Worm (Caenorhabditis elegans): ENCODE results near the gene acr-7.
A peak's percentile ranks its signal among the peaks of the same experiment; 100 is the strongest.

Gene acr-7

DNA sequence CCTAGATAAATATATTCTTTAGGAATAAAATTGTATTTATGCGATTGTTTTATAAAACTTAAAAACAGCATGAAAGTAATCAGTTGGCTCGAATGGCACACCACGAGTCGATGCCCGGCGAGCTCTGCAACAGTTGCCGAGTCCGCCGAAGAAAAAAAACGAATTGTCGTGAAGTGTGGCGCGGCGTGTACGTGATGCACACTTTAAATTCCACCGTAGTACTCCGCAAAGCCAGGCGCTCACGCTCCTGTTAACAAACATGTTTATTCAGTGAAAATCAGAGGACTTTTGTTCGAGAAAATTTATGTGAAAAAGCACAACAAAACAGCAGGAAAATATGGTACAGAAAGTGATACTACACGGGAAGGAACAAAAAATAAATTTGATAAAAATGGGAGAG is 21.0 kb upstream of the acr-7 start (continued):
- TF ChIP-seq dsc-1 (tag; optimal IDR thresholded peaks at IDR 0.05) (no peak), tbx-2 (tag; optimal IDR thresholded peaks at IDR 0.05) (peak; percentile 33), unc-130 (tag; optimal IDR thresholded peaks at IDR 0.05) (peak; percentile 54), nhr-19 (GFP tag; conservative IDR thresholded peaks at IDR 0.05) (peak; percentile 18; the same call in 1 of the 2 replicates), nhr-20 (tag; optimal IDR thresholded peaks at IDR 0.05) (peak; percentile 52), mef-2 (tag; optimal IDR thresholded peaks at IDR 0.05) (no peak), elt-3 (tag; optimal IDR thresholded peaks at IDR 0.05) (no peak), C16A3.4 (tag; optimal IDR thresholded peaks at IDR 0.05) (peak; percentile 76), mdl-1 (tag; optimal IDR thresholded peaks at IDR 0.05) (peak in 1 of 2 experiments; percentile 15), fkh-4 (tag; optimal IDR thresholded peaks at IDR 0.05; ENCODE audit: borderline replicate concordance) (no peak), zip-4 (GFP tag; optimal IDR thresholded peaks at IDR 0.05) (no peak), C04F5.9 (tag; optimal IDR thresholded peaks at IDR 0.05) (no peak), pag-3 (tag; optimal IDR thresholded peaks at IDR 0.05; ENCODE audit: borderline replicate concordance, insufficient read depth) (peak; percentile 87)

DNA sequence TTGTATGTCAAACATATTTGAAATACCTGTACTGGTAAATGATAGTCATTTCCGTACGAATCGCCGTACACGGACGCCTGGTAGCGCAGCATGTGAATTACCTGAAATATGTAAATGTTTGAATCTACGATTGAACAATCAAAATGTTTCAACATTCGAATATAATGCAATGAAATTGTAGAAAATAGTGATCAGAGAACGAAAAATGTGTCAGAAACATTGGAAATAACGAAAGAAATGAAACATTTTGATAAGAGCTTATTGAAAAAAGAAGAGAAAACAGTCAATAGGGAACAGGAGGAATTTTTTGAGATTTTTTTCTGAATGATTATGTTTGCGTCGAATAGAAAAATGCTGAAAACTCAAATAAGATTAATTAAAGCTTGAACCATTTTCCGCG is 20.5 kb upstream of the acr-7 start, which contains the start of gene ztf-17:
TSS of gene ztf-17 (minus strand) at position 101 of the 400 bp plus-strand sequence.
- no peak for TF ChIP-seq ama-1 (optimal IDR thresholded peaks at IDR 0.05)
- TF ChIP-seq lin-39 (tag; optimal IDR thresholded peaks at IDR 0.05) = no peak
- no peak for TF ChIP-seq nhr-12 (tag; optimal IDR thresholded peaks at IDR 0.05)
- TF ChIP-seq mep-1 (tag; optimal IDR thresholded peaks at IDR 0.05) = no peak
- no peak for TF ChIP-seq mab-9 (GFP tag; IDR thresholded peaks at IDR 0.05)
- TF ChIP-seq unc-98 (GFP tag; IDR thresholded peaks at IDR 0.05) = no peak
- TF ChIP-seq efl-3 (GFP tag; optimal IDR thresholded peaks at IDR 0.05) = no peak
- no peak for TF ChIP-seq xbp-1 (tag; optimal IDR thresholded peaks at IDR 0.05)
- no peak for TF ChIP-seq sox-4 (tag; optimal IDR thresholded peaks at IDR 0.05)
- no peak for TF ChIP-seq ztf-4 (tag; optimal IDR thresholded peaks at IDR 0.05)
- TF ChIP-seq grh-1 (GFP tag; IDR thresholded peaks at IDR 0.05) = no peak
- no peak for TF ChIP-seq nhr-20 (tag; optimal IDR thresholded peaks at IDR 0.05)
- no peak for TF ChIP-seq alr-1 (tag; optimal IDR thresholded peaks at IDR 0.05; ENCODE audit: borderline replicate concordance)
- TF ChIP-seq nhr-90 (tag; optimal IDR thresholded peaks at IDR 0.05; ENCODE audit: poor library complexity) = no peak

ce11 chrII:7866081-7866480 is 16.5 kb upstream of the acr-7 start:
- TF ChIP-seq ets-5 (GFP tag; IDR thresholded peaks at IDR 0.05) = no peak
- TF ChIP-seq C16A3.4 (tag; optimal IDR thresholded peaks at IDR 0.05) = no peak
- no peak for TF ChIP-seq skn-1 (tag; optimal IDR thresholded peaks at IDR 0.05)
- TF ChIP-seq mef-2 (tag; optimal IDR thresholded peaks at IDR 0.05) = no peak
- TF ChIP-seq nhr-12 (tag; optimal IDR thresholded peaks at IDR 0.05) = no peak
- TF ChIP-seq sptf-1 (tag; optimal IDR thresholded peaks at IDR 0.05) = no peak
- no peak for TF ChIP-seq efl-3 (GFP tag; optimal IDR thresholded peaks at IDR 0.05)
- no peak for TF ChIP-seq unc-62 (GFP tag; optimal IDR thresholded peaks at IDR 0.05)
- TF ChIP-seq swsn-7 (tag; optimal IDR thresholded peaks at IDR 0.05) = no peak
- TF ChIP-seq tbx-2 (tag; optimal IDR thresholded peaks at IDR 0.05) = no peak

ce11 chrII:7864892-7865291 is 15.3 kb upstream of the acr-7 start:
- TF ChIP-seq efl-1 (optimal IDR thresholded peaks at IDR 0.05) (no peak), efl-1 (GFP tag; optimal IDR thresholded peaks at IDR 0.05 in 1 of 2) (peak in 1 of 2 experiments; percentile 62), alr-1 (tag; optimal IDR thresholded peaks at IDR 0.05; ENCODE audit: borderline replicate concordance) (no peak)

ce11 chrII:7864207-7864606 is 14.6 kb upstream of the acr-7 start, which contains the start of gene ostb-1:
Gene ostb-1 (plus strand): TSS chrII:7864507.
- TF ChIP-seq egl-27 (tag; optimal IDR thresholded peaks at IDR 0.05) (no peak), nhr-11 (tag; optimal IDR thresholded peaks at IDR 0.05) (no peak), tbx-2 (tag; optimal IDR thresholded peaks at IDR 0.05) (no peak), zip-4 (GFP tag; optimal IDR thresholded peaks at IDR 0.05) (no peak), hpl-2 (GFP tag; optimal IDR thresholded peaks at IDR 0.05) (no peak), fkh-4 (tag; optimal IDR thresholded peaks at IDR 0.05; ENCODE audit: borderline replicate concordance) (no peak), alr-1 (tag; optimal IDR thresholded peaks at IDR 0.05; ENCODE audit: borderline replicate concordance) (no peak), pag-3 (tag; optimal IDR thresholded peaks at IDR 0.05; ENCODE audit: borderline replicate concordance, insufficient read depth) (no peak), nhr-90 (tag; optimal IDR thresholded peaks at IDR 0.05; ENCODE audit: poor library complexity) (no peak), xbp-1 (tag; optimal IDR thresholded peaks at IDR 0.05) (peak; percentile 49), aly-2 (tag; optimal IDR thresholded peaks at IDR 0.05) (no peak), ces-1 (GFP tag; optimal IDR thresholded peaks at IDR 0.05) (no peak), ceh-88 (GFP tag; IDR thresholded peaks at IDR 0.05) (no peak), unc-86 (tag; optimal IDR thresholded peaks at IDR 0.05) (no peak), nhr-20 (tag; optimal IDR thresholded peaks at IDR 0.05) (no peak), lin-14 (GFP tag; optimal IDR thresholded peaks at IDR 0.05) (no peak), grh-1 (GFP tag; IDR thresholded peaks at IDR 0.05) (no peak), ets-5 (GFP tag; IDR thresholded peaks at IDR 0.05) (no peak), unc-30 (tag; optimal IDR thresholded peaks at IDR 0.05) (no peak), sptf-1 (tag; optimal IDR thresholded peaks at IDR 0.05) (no peak), sox-4 (tag; optimal IDR thresholded peaks at IDR 0.05) (no peak), nhr-237 (tag; optimal IDR thresholded peaks at IDR 0.05) (no peak), zag-1 (tag; optimal IDR thresholded peaks at IDR 0.05) (no peak), efl-3 (GFP tag; optimal IDR thresholded peaks at IDR 0.05) (no peak), C16A3.4 (tag; optimal IDR thresholded peaks at IDR 0.05) (no peak)

Measured in whole organism, L1 larva.